Worm (Caenorhabditis elegans): Measurements from ENCODE around the gene clec-1.

clec-1 gene

DNA sequence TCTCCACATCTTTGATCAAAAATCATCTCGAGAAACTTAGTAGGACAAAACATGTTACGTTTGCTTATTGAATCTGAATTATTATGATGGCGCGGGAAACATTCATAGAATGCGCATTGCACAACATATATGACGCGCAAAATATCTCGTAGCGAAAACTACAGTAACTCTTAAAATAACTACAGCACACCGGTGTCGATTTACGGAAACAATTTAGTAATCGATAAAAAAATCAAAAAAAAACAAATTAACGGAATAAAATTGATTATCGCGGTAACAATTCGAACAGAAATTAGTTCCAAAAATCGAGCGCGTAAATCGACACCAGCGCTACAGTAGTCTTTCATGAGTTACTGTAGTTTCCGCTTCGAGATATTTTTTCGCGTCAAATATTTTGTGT is 22.1 kb downstream of the clec-1 start:
- TF ChIP-seq ztf-29 (GFP tag; IDR thresholded peaks at IDR 0.05) (no peak), ref-1 (GFP tag; conservative IDR thresholded peaks at IDR 0.05) (no peak), ztf-23 (GFP tag; IDR thresholded peaks at IDR 0.05) (no peak), klf-2 (GFP tag; conservative IDR thresholded peaks at IDR 0.05) (no peak), tab-1 (GFP tag; IDR thresholded peaks at IDR 0.05) (no peak), flt-1 (GFP tag; IDR thresholded peaks at IDR 0.05) (no peak), med-1 (GFP tag; optimal IDR thresholded peaks at IDR 0.05; ENCODE audit: insufficient read depth) (no peak), cog-1 (tag; optimal IDR thresholded peaks at IDR 0.05) (no peak), T22C8.4 (GFP tag; IDR thresholded peaks at IDR 0.05) (no peak)

DNA sequence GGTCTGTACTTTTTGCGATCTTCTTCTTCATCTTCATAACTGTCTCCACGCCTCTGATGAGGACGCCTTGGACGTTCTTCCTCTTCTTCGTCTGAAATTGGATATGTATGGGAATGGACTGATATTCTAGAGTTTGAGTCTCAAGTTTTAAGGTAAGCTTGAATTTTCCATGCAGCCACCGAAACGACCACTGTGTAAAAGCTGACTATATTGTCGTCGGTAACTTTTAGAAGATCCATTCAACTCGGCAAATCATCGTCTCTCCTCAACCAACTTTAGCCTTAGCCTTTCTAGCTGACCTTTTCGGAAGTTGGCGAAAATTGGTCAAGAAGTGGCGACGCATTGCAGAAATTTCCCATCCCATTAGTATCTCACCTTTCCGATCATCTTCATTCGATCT is 24.4 kb downstream of the clec-1 start:
- TF ChIP-seq ref-1 (GFP tag; conservative IDR thresholded peaks at IDR 0.05): no peak
- TF ChIP-seq T22C8.4 (GFP tag; IDR thresholded peaks at IDR 0.05): no peak
- no peak for TF ChIP-seq ztf-29 (GFP tag; IDR thresholded peaks at IDR 0.05)
- TF ChIP-seq med-1 (GFP tag; optimal IDR thresholded peaks at IDR 0.05; ENCODE audit: insufficient read depth): no peak
- TF ChIP-seq cog-1 (tag; optimal IDR thresholded peaks at IDR 0.05): no peak
- TF ChIP-seq ztf-23 (GFP tag; IDR thresholded peaks at IDR 0.05): no peak
- TF ChIP-seq klf-2 (GFP tag; conservative IDR thresholded peaks at IDR 0.05): no peak
- TF ChIP-seq tab-1 (GFP tag; IDR thresholded peaks at IDR 0.05): no peak
- no peak for TF ChIP-seq flt-1 (GFP tag; IDR thresholded peaks at IDR 0.05)

DNA sequence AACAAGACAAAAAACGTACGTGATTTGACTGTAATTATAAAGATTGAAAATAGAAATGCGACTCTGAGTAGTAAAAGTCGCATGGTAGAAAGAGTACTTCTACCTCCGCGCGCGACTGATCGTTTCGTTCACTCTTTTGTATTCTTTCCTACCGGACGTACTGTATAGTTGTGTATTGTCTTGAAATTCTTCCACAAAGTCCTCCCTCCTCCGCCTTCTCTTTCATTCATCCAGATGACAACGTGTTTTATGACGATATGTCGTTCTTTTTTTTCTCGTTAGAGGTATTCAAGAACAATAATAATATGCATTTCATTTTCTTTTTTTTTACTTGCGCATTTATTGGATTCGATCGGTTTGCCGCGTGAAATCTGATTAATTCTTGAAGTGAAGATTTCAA is 26.5 kb downstream of the clec-1 start, which contains the start of gene K09H11.4:
Gene K09H11.4, minus strand, starts transcription at position 101 of the 400 bp plus-strand sequence.
- TF ChIP-seq cog-1 (tag; optimal IDR thresholded peaks at IDR 0.05): no peak
- TF ChIP-seq tab-1 (GFP tag; IDR thresholded peaks at IDR 0.05): no peak
- no peak for TF ChIP-seq med-1 (GFP tag; optimal IDR thresholded peaks at IDR 0.05; ENCODE audit: insufficient read depth)
- no peak for TF ChIP-seq ztf-23 (GFP tag; IDR thresholded peaks at IDR 0.05)
- TF ChIP-seq ref-1 (GFP tag; conservative IDR thresholded peaks at IDR 0.05): no peak
- no peak for TF ChIP-seq flt-1 (GFP tag; IDR thresholded peaks at IDR 0.05)
- TF ChIP-seq ztf-29 (GFP tag; IDR thresholded peaks at IDR 0.05): no peak
- no peak for TF ChIP-seq klf-2 (GFP tag; conservative IDR thresholded peaks at IDR 0.05)
- TF ChIP-seq T22C8.4 (GFP tag; IDR thresholded peaks at IDR 0.05): no peak

DNA sequence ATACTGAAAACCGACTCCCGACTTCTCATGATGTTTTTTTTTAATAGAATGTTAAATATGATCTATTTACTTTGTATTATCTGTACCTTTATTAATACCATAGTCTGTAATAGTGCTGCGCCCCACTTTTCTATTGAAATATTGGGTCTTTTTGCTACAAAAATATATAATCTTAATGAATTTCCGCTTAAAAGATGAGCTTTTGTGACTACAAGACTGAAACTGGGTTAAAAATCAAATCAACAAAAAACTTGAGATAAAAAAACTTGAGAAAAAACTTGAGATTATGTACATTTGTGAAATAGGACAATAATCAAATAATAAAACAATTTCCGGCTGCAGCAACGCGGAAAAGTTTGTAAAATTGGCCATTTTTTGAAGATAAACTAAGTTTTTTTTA is 30.8 kb downstream of the clec-1 start, which contains the start of gene K09H11.15:
Gene K09H11.15, minus strand, starts transcription at position 101 of the 400 bp plus-strand sequence.
- TF ChIP-seq ztf-23 (GFP tag; IDR thresholded peaks at IDR 0.05) (no peak), flt-1 (GFP tag; IDR thresholded peaks at IDR 0.05) (no peak), T22C8.4 (GFP tag; IDR thresholded peaks at IDR 0.05) (no peak), cog-1 (tag; optimal IDR thresholded peaks at IDR 0.05) (no peak), tab-1 (GFP tag; IDR thresholded peaks at IDR 0.05) (no peak), med-1 (GFP tag; optimal IDR thresholded peaks at IDR 0.05; ENCODE audit: insufficient read depth) (no peak), klf-2 (GFP tag; conservative IDR thresholded peaks at IDR 0.05) (no peak), ref-1 (GFP tag; conservative IDR thresholded peaks at IDR 0.05) (no peak), ztf-29 (GFP tag; IDR thresholded peaks at IDR 0.05) (no peak)

DNA sequence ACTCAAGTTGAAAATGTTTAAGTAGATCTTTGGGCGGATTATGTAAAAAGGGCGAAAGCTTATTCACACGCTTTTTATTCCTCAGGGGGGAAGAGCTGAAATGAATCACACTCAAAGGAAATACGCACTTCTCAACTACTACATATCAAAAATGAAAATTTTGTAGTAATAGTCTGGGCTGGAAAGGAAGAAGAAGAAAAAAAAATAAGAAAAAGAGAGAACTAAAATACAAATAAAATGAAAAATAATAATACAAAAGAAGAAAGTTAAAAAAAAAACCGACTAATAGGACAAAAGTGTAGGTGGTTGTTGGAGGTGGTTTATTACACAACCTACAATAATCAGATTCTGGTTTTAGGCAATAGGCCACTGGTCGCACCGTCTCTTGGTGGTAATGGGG is 36.1 kb downstream of the clec-1 start, which contains the start of gene K09H11.6:
Gene K09H11.6, minus strand, starts transcription at position 101 of the 400 bp plus-strand sequence.
- TF ChIP-seq ztf-23 (GFP tag; IDR thresholded peaks at IDR 0.05): no peak
- TF ChIP-seq T22C8.4 (GFP tag; IDR thresholded peaks at IDR 0.05): no peak
- no peak for TF ChIP-seq tab-1 (GFP tag; IDR thresholded peaks at IDR 0.05)
- TF ChIP-seq klf-2 (GFP tag; conservative IDR thresholded peaks at IDR 0.05): no peak
- TF ChIP-seq med-1 (GFP tag; optimal IDR thresholded peaks at IDR 0.05; ENCODE audit: insufficient read depth): no peak
- no peak for TF ChIP-seq ref-1 (GFP tag; conservative IDR thresholded peaks at IDR 0.05)
- no peak for TF ChIP-seq ztf-29 (GFP tag; IDR thresholded peaks at IDR 0.05)
- TF ChIP-seq cog-1 (tag; optimal IDR thresholded peaks at IDR 0.05): no peak
- no peak for TF ChIP-seq flt-1 (GFP tag; IDR thresholded peaks at IDR 0.05)

DNA sequence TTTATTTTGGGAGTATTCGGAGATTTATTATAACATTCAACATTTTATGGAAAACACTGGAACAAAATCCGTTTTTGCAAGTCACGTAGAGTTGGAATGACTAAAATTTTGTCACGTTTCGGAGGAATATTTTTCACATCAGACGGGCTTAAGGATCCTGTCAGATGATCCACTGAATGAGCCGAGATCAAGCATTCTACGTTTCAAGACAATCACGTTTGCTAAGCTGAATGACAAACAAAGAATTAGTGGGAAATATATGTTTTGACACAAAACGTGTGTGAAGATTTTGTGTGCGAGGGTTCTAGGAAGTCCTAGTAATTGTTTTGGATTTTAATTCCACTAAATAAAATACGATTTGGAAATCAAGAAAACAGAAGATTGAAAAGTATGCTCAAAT is 39.5 kb downstream of the clec-1 start:
- no peak for TF ChIP-seq med-1 (GFP tag; optimal IDR thresholded peaks at IDR 0.05; ENCODE audit: insufficient read depth)
- no peak for TF ChIP-seq T22C8.4 (GFP tag; IDR thresholded peaks at IDR 0.05)
- TF ChIP-seq ztf-23 (GFP tag; IDR thresholded peaks at IDR 0.05): no peak
- TF ChIP-seq ztf-29 (GFP tag; IDR thresholded peaks at IDR 0.05): no peak
- no peak for TF ChIP-seq ref-1 (GFP tag; conservative IDR thresholded peaks at IDR 0.05)
- no peak for TF ChIP-seq flt-1 (GFP tag; IDR thresholded peaks at IDR 0.05)
- no peak for TF ChIP-seq cog-1 (tag; optimal IDR thresholded peaks at IDR 0.05)
- no peak for TF ChIP-seq klf-2 (GFP tag; conservative IDR thresholded peaks at IDR 0.05)
- no peak for TF ChIP-seq tab-1 (GFP tag; IDR thresholded peaks at IDR 0.05)

DNA sequence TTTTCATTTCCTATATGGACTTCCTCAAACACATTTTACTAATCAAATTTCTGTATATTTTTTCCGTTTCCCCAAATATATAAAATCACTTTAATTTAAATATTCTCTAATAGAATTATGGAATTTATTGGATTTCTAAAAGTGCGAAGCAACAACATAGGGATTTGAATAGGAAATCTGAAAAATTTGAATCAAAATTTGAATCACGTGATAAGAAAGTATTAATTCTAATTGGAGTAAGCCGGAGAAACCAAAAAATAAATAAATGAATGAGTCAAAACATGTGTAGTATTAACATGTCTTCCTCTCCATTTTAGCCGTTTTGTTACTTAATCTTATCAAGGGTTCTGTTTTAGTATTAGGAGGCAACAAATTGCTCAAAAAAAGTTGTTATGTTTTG is 41.3 kb downstream of the clec-1 start:
- TF ChIP-seq cog-1 (tag; optimal IDR thresholded peaks at IDR 0.05) (no peak), med-1 (GFP tag; optimal IDR thresholded peaks at IDR 0.05; ENCODE audit: insufficient read depth) (no peak), tab-1 (GFP tag; IDR thresholded peaks at IDR 0.05) (no peak), T22C8.4 (GFP tag; IDR thresholded peaks at IDR 0.05) (no peak), ztf-23 (GFP tag; IDR thresholded peaks at IDR 0.05) (no peak), klf-2 (GFP tag; conservative IDR thresholded peaks at IDR 0.05) (no peak)

DNA sequence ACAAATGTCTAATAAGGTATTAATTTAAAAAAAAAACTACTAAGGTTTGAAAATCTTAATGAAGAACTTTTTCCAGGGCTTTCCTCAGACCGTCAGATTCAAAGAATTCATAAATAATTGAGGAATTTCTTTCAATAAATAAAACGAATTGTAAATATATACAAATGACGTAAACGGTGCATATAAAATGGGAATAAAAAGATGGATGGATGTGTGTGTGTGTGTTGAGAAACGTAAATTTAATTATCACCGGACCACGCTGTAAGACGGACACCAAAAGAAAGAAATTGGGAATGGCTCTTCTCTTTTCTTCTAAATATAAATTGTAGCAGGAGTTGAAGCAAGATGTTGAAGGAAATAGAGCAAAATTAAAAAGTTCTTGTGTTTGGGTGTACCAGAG is 46.3 kb downstream of the clec-1 start:
- TF ChIP-seq flt-1 (GFP tag; IDR thresholded peaks at IDR 0.05) (no peak), ztf-29 (GFP tag; IDR thresholded peaks at IDR 0.05) (no peak)

DNA sequence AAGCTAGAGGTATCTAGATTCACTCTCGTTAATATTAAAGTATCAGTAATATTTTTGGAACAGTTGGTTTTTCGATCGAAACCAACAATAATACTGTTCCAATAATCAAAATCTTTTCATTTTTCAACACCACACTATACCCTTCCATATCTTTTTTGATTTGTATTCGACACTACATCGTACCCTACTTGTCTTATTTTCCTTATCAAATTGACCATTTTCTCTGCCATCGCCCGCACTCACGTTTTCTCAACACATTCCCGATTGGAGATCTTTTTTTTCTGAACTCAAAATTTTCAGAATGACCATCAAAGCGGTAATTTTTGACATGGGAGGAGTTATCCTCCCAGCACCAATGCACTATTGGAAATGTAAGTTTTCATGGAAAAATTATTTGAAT is 47.6 kb downstream of the clec-1 start, which contains the start of gene acds-10:
Gene acds-10, plus strand, starts transcription at position 301 of the 400 bp plus-strand sequence.
- no peak for TF ChIP-seq med-1 (GFP tag; optimal IDR thresholded peaks at IDR 0.05; ENCODE audit: insufficient read depth)
- no peak for TF ChIP-seq T22C8.4 (GFP tag; IDR thresholded peaks at IDR 0.05)
- no peak for TF ChIP-seq flt-1 (GFP tag; IDR thresholded peaks at IDR 0.05)
- TF ChIP-seq ztf-23 (GFP tag; IDR thresholded peaks at IDR 0.05): no peak

Measured in whole organism, midembryonic.